Worm (Caenorhabditis elegans): ENCODE data around the gene C55A1.7.
"Not testable (repeated sequence)": the region's sequence is repeated elsewhere in the genome, so short reads cannot be mapped to it uniquely, and the experiment has no call there.

C55A1.7 gene

ce11 chrV:15685599-15685998 lies 38.2 kb upstream of the C55A1.7 start, which contains the start of gene nhr-196:
Gene nhr-196, plus strand, starts transcription at chrV:15685716.
- TF ChIP-seq snpc-1.3 (tag; optimal IDR thresholded peaks at IDR 0.05; ENCODE audit: insufficient read depth) = no peak
- no peak for TF ChIP-seq rec-8 (tag; optimal IDR thresholded peaks at IDR 0.05)
- TF ChIP-seq C17E4.6 (GFP tag; IDR thresholded peaks at IDR 0.05) = no peak
- no peak for TF ChIP-seq Y56A3A.18 (GFP tag; IDR thresholded peaks at IDR 0.05)
- no peak for TF ChIP-seq ets-4 (GFP tag; optimal IDR thresholded peaks at IDR 0.05)
- no peak for TF ChIP-seq madf-10 (tag; optimal IDR thresholded peaks at IDR 0.05)
- no peak for TF ChIP-seq tbp1 (GFP tag; optimal IDR thresholded peaks at IDR 0.05)
- TF ChIP-seq atf-7 (tag; optimal IDR thresholded peaks at IDR 0.05) = no peak
- TF ChIP-seq ztf-26 (tag; optimal IDR thresholded peaks at IDR 0.05) = no peak
- TF ChIP-seq aptf-2 (GFP tag; conservative IDR thresholded peaks at IDR 0.05) = no peak
- TF ChIP-seq zfh-2 (GFP tag; conservative IDR thresholded peaks at IDR 0.05) = no peak
- TF ChIP-seq unc-62 (GFP tag; optimal IDR thresholded peaks at IDR 0.05) = no peak
- no peak for TF ChIP-seq F22D6.2 (tag; optimal IDR thresholded peaks at IDR 0.05)
- TF ChIP-seq T26A5.8 (tag; optimal IDR thresholded peaks at IDR 0.05) = no peak

DNA sequence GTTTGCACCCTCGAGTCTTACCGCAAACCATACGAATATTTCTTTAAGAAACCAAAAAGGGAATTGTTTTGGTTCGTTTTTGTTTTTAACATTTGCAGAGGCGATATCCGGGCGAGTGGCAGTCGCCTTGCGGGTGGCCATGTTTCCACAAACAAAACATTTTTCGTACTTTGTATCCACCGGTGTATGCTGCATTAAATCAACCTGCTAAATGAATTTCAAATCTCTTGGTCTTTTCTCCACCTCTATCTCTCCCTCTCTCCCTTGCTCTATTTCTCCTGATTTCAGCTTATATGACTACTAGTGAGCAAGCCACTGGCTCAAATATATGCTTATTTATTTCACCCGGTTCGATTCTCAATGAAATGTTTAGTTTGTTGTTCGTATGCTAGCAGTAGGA lies 29.8 kb upstream of the C55A1.7 start, which contains the start of gene nhr-52:
TSS of gene nhr-52 (plus strand) at position 301 of the 400 bp plus-strand sequence.
- no peak for TF ChIP-seq unc-62 (GFP tag; optimal IDR thresholded peaks at IDR 0.05)
- no peak for TF ChIP-seq lsl-1 (GFP tag; optimal IDR thresholded peaks at IDR 0.05)
- no peak for TF ChIP-seq snpc-4 (GFP tag; optimal IDR thresholded peaks at IDR 0.05)
- no peak for TF ChIP-seq snpc-4 (tag; optimal IDR thresholded peaks at IDR 0.05)
- no peak for TF ChIP-seq sdz-38 (tag; optimal IDR thresholded peaks at IDR 0.05)
- TF ChIP-seq ceh-100 (GFP tag; IDR thresholded peaks at IDR 0.05) = no peak
- TF ChIP-seq ceh-58 (GFP tag; IDR thresholded peaks at IDR 0.05) = no peak
- no peak for TF ChIP-seq mel-28 (tag; optimal IDR thresholded peaks at IDR 0.05; ENCODE audit: borderline replicate concordance)
- no peak for TF ChIP-seq tlf-1 (GFP tag; optimal IDR thresholded peaks at IDR 0.05)
- TF ChIP-seq F10E7.11 (tag; optimal IDR thresholded peaks at IDR 0.05) = no peak

- 0 out of 2 replicates have a peak, but pooled peaks have one; percentile 71 for TF ChIP-seq bed-1 (GFP tag; IDR thresholded peaks at IDR 0.05)
- TF ChIP-seq zfh-2 (GFP tag; conservative IDR thresholded peaks at IDR 0.05) = peak; percentile 72
- TF ChIP-seq hmg-20 (GFP tag; IDR thresholded peaks at IDR 0.05) = no peak
Measured at ce11 chrV:15674899-15675298, 27.5 kb upstream of the C55A1.7 start.

DNA sequence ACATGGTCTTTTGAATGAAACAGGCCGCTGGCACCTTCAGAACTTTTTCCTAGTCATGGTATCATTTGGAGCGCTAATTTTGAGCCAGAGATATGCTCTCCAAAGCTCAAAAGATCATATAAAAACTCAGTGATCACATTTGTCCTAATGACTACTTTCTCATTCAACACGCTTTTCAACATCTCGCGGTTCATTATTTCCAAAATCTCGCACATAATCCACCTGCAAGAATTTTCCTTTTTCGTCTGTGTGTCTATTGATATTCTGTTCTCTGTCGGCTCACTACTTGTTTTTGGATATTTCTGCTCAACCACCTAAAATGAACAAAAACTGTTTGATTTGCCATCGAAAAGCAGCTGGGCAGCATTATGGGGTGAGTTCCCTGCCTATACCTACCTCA lies 26.3 kb upstream of the C55A1.7 start, which contains the start of gene nhr-51:
TSS of gene nhr-51 (plus strand) at position 301 of the 400 bp plus-strand sequence.
- TF ChIP-seq let-526 (GFP tag; IDR thresholded peaks at IDR 0.05) (no peak), let-607 (tag; optimal IDR thresholded peaks at IDR 0.05) (no peak), B0336.3 (GFP tag; IDR thresholded peaks at IDR 0.05) (no peak), C06A6.2 (GFP tag; conservative IDR thresholded peaks at IDR 0.05) (no peak), F37B4.10 (GFP tag; IDR thresholded peaks at IDR 0.05) (no peak), mel-28 (tag; optimal IDR thresholded peaks at IDR 0.05; ENCODE audit: borderline replicate concordance) (no peak), rec-8 (tag; optimal IDR thresholded peaks at IDR 0.05) (no peak), ama-1 (optimal IDR thresholded peaks at IDR 0.05) (no peak), ama-1 (GFP tag; optimal IDR thresholded peaks at IDR 0.05) (no peak)

DNA sequence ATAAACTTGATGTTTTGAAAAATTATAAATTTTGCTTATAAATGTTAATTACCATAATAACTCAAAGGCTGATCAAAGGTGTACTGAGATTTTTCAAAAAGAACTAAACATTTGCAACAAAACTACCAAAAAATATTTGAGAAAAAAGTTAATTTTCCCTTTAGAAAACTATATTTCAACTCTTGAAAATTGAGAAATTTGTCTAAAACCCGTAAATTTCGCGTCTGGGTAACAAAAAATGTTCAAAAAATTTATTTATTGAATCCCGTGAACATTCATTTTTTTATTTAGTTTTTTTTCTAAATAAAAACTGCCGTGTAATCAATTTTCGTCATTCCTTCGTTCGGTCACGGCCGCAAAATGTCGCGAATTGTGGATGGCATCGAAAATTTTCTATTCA lies 22.7 kb upstream of the C55A1.7 start, which contains the start of gene K06B4.15:
TSS of gene K06B4.15 (plus strand) at position 301 of the 400 bp plus-strand sequence.
- not testable (repeated sequence) for TF ChIP-seq madf-10 (tag; optimal IDR thresholded peaks at IDR 0.05); nfya-1 (tag; optimal IDR thresholded peaks at IDR 0.05; ENCODE audit: borderline replicate concordance, insufficient read depth); snpc-3.4 (tag; optimal IDR thresholded peaks at IDR 0.05)

Data from whole organism, young adult.